Worm (Caenorhabditis elegans) whole organism, midembryonic: ENCODE data around the gene srz-99.

Experiments
- T22C8.4 ChIP-seq: fragments of 200-800 bp; sonication (Bioruptor generic); IDR thresholded peaks from 2 replicates; pipeline ENCODE4 v1.3.6; 2022; ENCODE audit warnings: missing genetic modification characterization, missing compliant biosample characterization
- cog-1 ChIP-seq: sonication (generic microtip); optimal IDR thresholded peaks from 2 replicates; lab custom pipeline; 2016; ENCODE audit warnings: missing genetic modification characterization, missing compliant biosample characterization
- flt-1 ChIP-seq: fragments of 200-800 bp; sonication (Bioruptor generic); IDR thresholded peaks from 2 replicates; pipeline ENCODE4 v1.3.6; 2022; ENCODE audit warnings: missing genetic modification characterization, missing compliant biosample characterization
- klf-2 ChIP-seq: fragments of 200-800 bp; sonication (Bioruptor generic); conservative IDR thresholded peaks from 2 replicates; pipeline ENCODE4 v1.3.6; 2022; ENCODE audit warnings: missing genetic modification reagents, missing genetic modification characterization, missing compliant biosample characterization
- med-1 ChIP-seq: sonication (generic microtip); optimal IDR thresholded peaks from 2 replicates; lab custom pipeline; 2017; ENCODE audit warnings: missing genetic modification characterization, mild to moderate bottlenecking, missing compliant biosample characterization, antibody characterized with exemption, missing genetic modification reagents; ENCODE audit not compliant: insufficient read depth
- ref-1 ChIP-seq: fragments of 200-800 bp; sonication (Bioruptor generic); conservative IDR thresholded peaks from 2 replicates; pipeline ENCODE4 v1.3.6; 2022; ENCODE audit warnings: missing genetic modification reagents, missing genetic modification characterization, missing compliant biosample characterization
- tab-1 ChIP-seq: fragments of 200-800 bp; sonication (Bioruptor generic); IDR thresholded peaks from 2 replicates; pipeline ENCODE4 v1.3.6; 2022; ENCODE audit warnings: missing genetic modification characterization, missing compliant biosample characterization
- ztf-23 ChIP-seq: fragments of 200-800 bp; sonication (Bioruptor generic); IDR thresholded peaks from 2 replicates; pipeline ENCODE4 v1.3.6; 2022; ENCODE audit warnings: missing genetic modification reagents, missing genetic modification characterization, missing compliant biosample characterization
- ztf-29 ChIP-seq: fragments of 200-800 bp; sonication (Bioruptor generic); IDR thresholded peaks from 2 replicates; pipeline ENCODE4 v1.3.6; 2022; ENCODE audit warnings: missing genetic modification reagents, missing genetic modification characterization, missing compliant biosample characterization

- TF ChIP-seq flt-1 (GFP tag; lab: Robert Waterston, UW): no peak
- TF ChIP-seq tab-1 (GFP tag; lab: Robert Waterston, UW): no peak
- no peak for TF ChIP-seq ztf-29 (GFP tag; lab: Robert Waterston, UW)
- no peak for TF ChIP-seq med-1 (GFP tag; lab: Kevin White, UChicago)
- no peak for TF ChIP-seq cog-1 (tag; lab: Kevin White, UChicago)
- TF ChIP-seq ref-1: no peak
- TF ChIP-seq T22C8.4: no peak
- TF ChIP-seq ztf-23 (GFP tag; lab: Robert Waterston, UW): no peak
- TF ChIP-seq klf-2 (GFP tag; lab: Robert Waterston, UW): no peak
Observed at ce11 chrV:16687227-16687626, 42.8 kb upstream of the srz-99 start, which contains the start of gene srz-102.
